Worm (Caenorhabditis elegans) whole organism, L4 larva: ENCODE results near the gene C02F5.2.

ENCODE experiments used
- Y105C5A.15 ChIP-seq: fragments of 200-800 bp; sonication (Bioruptor generic); IDR thresholded peaks from 2 replicates; pipeline ENCODE4 v1.3.6; 2022; ENCODE audit warnings: missing genetic modification characterization, missing compliant biosample characterization
- ceh-62 ChIP-seq: sonication (generic microtip); optimal IDR thresholded peaks from 2 replicates; lab custom pipeline; 2017; ENCODE audit warnings: missing biosample characterization, missing genetic modification characterization
- ceh-82 ChIP-seq: sonication (generic microtip); optimal IDR thresholded peaks from 2 replicates; lab custom pipeline; 2017; ENCODE audit warnings: missing biosample characterization, missing genetic modification characterization

DNA sequence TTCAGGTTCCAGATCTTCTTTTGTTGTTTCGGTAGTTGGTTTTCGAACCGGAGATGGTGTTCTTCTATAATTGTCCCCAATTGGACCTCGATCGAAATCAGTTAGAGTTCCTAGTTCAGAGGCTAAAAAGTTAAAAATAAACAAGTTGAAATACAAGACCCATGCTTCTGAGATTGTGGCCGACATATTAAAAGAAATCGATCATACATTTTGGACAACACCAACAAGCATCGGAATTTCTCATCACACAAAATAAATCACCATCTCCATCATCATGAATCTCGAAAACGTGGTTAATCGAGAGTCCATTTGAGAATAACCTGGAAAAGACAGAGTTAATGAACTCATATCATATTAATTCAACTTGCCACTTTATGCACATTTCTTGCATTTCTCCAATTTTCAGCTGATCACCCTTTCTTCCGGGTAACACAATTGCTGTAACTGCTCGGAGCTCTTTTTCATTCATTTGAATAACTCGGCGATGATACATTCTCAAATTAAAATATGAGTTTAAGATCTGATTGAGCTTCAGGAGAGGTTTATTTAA is 22.3 kb downstream of the C02F5.2 start, which contains the start of the genes mps-4 and F09G8.10:
- TF ChIP-seq Y105C5A.15 (no peak), ceh-62 (tag; lab: Kevin White, UChicago) (no peak), ceh-82 (tag; lab: Kevin White, UChicago) (no peak)
